Fruit fly (Drosophila melanogaster) whole organism: ENCODE results near the gene CG44142.

ENCODE experiments used
- CG8478 ChIP-seq: fragments of >200 bp; optimal IDR thresholded peaks from 2 replicates; lab custom pipeline; 2018; ENCODE audit warnings: inconsistent platforms
- Dll ChIP-seq: fragments of >200 bp; optimal IDR thresholded peaks from 2 replicates; lab custom pipeline; 2017
- EcR ChIP-seq, 2 experiments: fragments of >200 bp; optimal IDR thresholded peaks; 2 replicates each; lab custom pipeline; 2017; ENCODE audit warnings: missing biosample characterization in 2 of 2, missing genetic modification characterization in 2 of 2, missing genetic modification reagents in 2 of 2
- pan ChIP-seq: fragments of >200 bp; optimal IDR thresholded peaks from 2 replicates; lab custom pipeline; 2017
- psq ChIP-seq: fragments of >200 bp; optimal IDR thresholded peaks from 2 replicates; lab custom pipeline; 2017
- usp ChIP-seq: fragments of >200 bp; optimal IDR thresholded peaks from 2 replicates; lab custom pipeline; 2017; ENCODE audit warnings: missing biosample characterization, missing genetic modification characterization, mixed read lengths

Gene CG44142

DNA sequence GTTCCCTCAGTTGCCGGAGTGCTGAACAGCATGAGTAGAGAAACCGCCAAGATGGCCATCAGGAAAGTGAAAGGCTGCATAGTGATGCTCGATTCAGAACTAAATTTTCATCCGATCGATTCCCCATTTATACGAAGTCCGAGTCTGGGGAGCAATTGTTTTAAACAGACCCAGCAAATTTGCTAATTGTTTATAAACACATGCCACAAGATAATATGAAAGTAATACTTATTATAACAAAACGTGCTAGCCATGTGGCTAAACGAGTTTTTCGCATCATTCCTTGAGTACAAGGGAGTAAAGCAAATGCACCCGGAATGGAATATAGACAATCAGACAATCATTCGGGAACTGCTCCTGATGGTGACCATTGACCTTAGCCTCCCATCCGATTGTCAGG is at the start of gene CG44142:
TSS of gene CG44142 (minus strand) at position 101 of the 400 bp plus-strand sequence.
- TF ChIP-seq usp (GFP tag; lab: Kevin White, UChicago) (no peak), pan (no peak), Dll (lab: Kevin White, UChicago) (no peak), CG8478 (lab: Kevin White, UChicago) (no peak), psq (lab: Kevin White, UChicago) (no peak), EcR (GFP tag; optimal IDR thresholded peaks at IDR 0.05; lab: Kevin White, UChicago) (no peak)

DNA sequence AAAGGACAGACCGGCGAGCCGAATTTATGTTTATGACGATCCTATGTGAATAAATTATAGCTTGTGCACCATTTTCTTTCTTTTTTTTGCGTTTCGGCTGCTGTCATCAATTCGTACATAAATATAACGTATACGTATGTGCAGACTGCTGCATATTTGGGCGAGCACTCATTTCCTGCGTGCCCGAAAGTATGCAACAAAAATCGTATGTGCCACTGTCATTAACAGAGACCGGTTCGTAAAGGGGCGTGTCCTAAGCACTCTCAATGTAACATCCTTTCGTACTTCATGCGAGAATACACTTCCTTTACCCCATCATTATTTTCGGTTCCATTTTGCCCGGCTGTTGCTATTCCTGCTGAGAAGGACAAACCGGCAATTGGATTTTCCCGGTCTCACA is 47.1 kb upstream of the CG44142 start:
- no peak for TF ChIP-seq CG8478 (lab: Kevin White, UChicago)
- no peak for TF ChIP-seq psq (lab: Kevin White, UChicago)
- TF ChIP-seq pan: no peak
- no peak for TF ChIP-seq Dll (lab: Kevin White, UChicago)
- TF ChIP-seq EcR (GFP tag; optimal IDR thresholded peaks at IDR 0.05; lab: Kevin White, UChicago): no peak
- no peak for TF ChIP-seq usp (GFP tag; lab: Kevin White, UChicago)

- TF ChIP-seq CG8478 (lab: Kevin White, UChicago): no peak
- TF ChIP-seq usp (GFP tag; lab: Kevin White, UChicago): no peak
- TF ChIP-seq pan: no peak
- no peak for TF ChIP-seq Dll (lab: Kevin White, UChicago)
- no peak for TF ChIP-seq psq (lab: Kevin White, UChicago)
- TF ChIP-seq EcR (GFP tag; optimal IDR thresholded peaks at IDR 0.05; lab: Kevin White, UChicago): no peak
These were observed 44.0 kb upstream of the CG44142 start for dm6 chr3R:13356960-13357359.

DNA sequence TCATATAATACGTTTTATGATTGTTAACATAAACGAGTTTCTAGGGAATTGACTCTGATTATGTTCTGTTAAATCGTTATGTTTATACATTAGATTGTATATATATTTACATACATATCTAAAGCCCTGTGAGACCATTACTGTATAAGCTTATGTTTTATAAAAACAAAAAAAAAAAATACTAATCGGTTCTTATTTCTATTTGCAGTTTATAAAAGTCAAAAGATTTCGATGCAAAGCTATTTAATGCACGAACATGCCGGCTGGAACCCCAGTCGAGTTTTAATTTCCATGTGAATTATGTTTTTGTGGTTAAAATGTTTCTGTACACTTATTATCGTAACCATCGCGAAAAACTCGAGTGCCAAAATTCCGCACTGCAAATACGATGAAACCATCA is 40.4 kb upstream of the CG44142 start, which contains the start of gene mthl12:
TSS of gene mthl12 (plus strand) at position 301 of the 400 bp plus-strand sequence.
- TF ChIP-seq Dll (lab: Kevin White, UChicago) (no peak), pan (no peak), EcR (GFP tag; optimal IDR thresholded peaks at IDR 0.05; lab: Kevin White, UChicago) (no peak), psq (lab: Kevin White, UChicago) (no peak), CG8478 (lab: Kevin White, UChicago) (no peak), usp (GFP tag; lab: Kevin White, UChicago) (no peak)

- TF ChIP-seq EcR (GFP tag; optimal IDR thresholded peaks at IDR 0.05; lab: Kevin White, UChicago) (no peak), pan (no peak), Dll (lab: Kevin White, UChicago) (no peak), CG8478 (lab: Kevin White, UChicago) (no peak), psq (lab: Kevin White, UChicago) (no peak), usp (GFP tag; lab: Kevin White, UChicago) (no peak)
These were observed 25.0 kb upstream of the CG44142 start, which contains the start of gene PK2-R1 for dm6 chr3R:13338030-13338429. TSS of gene PK2-R1 (plus strand) at chr3R:13338330.

- no peak for TF ChIP-seq psq (lab: Kevin White, UChicago)
- TF ChIP-seq CG8478 (lab: Kevin White, UChicago): no peak
- no peak for TF ChIP-seq Dll (lab: Kevin White, UChicago)
- no peak for TF ChIP-seq pan
- no peak for TF ChIP-seq usp (GFP tag; lab: Kevin White, UChicago)
- TF ChIP-seq EcR (GFP tag; optimal IDR thresholded peaks at IDR 0.05; lab: Kevin White, UChicago): no peak
These were observed 21.0 kb upstream of the CG44142 start, which contains the start of gene PK2-R2 for dm6 chr3R:13334007-13334406. TSS of gene PK2-R2 (minus strand) at chr3R:13334166.

dm6 chr3R:13333031-13333430 is 20.0 kb upstream of the CG44142 start:
- TF ChIP-seq usp (GFP tag; lab: Kevin White, UChicago) (no peak), Dll (lab: Kevin White, UChicago) (no peak), CG8478 (lab: Kevin White, UChicago) (no peak), pan (no peak), EcR (GFP tag; optimal IDR thresholded peaks at IDR 0.05; lab: Kevin White, UChicago) (no peak), psq (lab: Kevin White, UChicago) (no peak)

DNA sequence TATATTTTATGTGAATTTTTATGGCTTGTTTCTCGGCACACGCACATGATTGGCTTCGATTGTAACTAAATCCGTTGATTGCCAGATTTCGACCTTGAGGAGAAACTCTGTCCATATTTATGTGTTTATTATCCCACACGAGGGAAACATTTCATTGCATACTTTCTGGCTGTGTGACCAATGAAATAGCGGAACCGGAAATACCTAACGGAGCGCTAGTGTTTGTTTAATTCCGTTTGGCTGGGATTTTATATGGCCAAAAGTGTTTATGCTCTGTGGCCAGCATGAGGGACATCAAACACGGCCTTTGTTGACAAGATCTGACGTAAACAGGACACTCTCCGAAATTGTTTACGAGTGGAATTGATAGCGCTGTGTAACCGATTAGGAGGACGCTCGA is 6.9 kb upstream of the CG44142 start:
- no peak for TF ChIP-seq psq (lab: Kevin White, UChicago)
- no peak for TF ChIP-seq EcR (GFP tag; optimal IDR thresholded peaks at IDR 0.05; lab: Kevin White, UChicago)
- no peak for TF ChIP-seq usp (GFP tag; lab: Kevin White, UChicago)
- TF ChIP-seq Dll (lab: Kevin White, UChicago): no peak
- no peak for TF ChIP-seq CG8478 (lab: Kevin White, UChicago)
- TF ChIP-seq pan: no peak

DNA sequence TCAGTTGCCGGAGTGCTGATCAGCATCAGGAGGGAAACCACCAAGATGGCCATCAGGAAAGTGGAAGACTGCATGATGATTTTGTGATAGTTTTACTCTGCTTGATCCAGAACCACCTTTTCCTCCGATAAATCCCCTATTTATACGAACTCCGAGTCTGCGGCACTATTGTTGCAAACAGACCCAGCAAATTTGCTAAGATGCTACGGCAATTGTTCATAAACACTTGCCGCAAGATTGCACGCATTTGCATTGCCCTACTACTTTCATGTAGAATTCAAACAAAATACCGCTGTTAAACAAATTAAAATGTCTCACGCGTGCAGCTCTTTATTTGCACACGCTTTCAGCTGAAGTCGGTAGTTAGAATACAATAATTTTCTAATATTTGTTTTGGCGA is 6.2 kb upstream of the CG44142 start, which contains the start of gene CG45080:
TSS of gene CG45080 (minus strand) at position 101 of the 400 bp plus-strand sequence.
- TF ChIP-seq EcR (GFP tag; optimal IDR thresholded peaks at IDR 0.05; lab: Kevin White, UChicago) (no peak), Dll (lab: Kevin White, UChicago) (no peak)

- TF ChIP-seq Dll (lab: Kevin White, UChicago) (no peak), EcR (GFP tag; optimal IDR thresholded peaks at IDR 0.05; lab: Kevin White, UChicago) (no peak), pan (no peak), usp (GFP tag; lab: Kevin White, UChicago) (no peak)
These were observed 3.8 kb downstream of the CG44142 start for dm6 chr3R:13309133-13309711.

- TF ChIP-seq usp (GFP tag; lab: Kevin White, UChicago) (no peak), EcR (GFP tag; optimal IDR thresholded peaks at IDR 0.05; lab: Kevin White, UChicago) (no peak), psq (lab: Kevin White, UChicago) (no peak), Dll (lab: Kevin White, UChicago) (no peak), CG8478 (lab: Kevin White, UChicago) (no peak), pan (no peak)
These were observed 6.4 kb downstream of the CG44142 start for dm6 chr3R:13306595-13306994.

dm6 chr3R:13305318-13305899 is 7.6 kb downstream of the CG44142 start:
- no peak for TF ChIP-seq usp (GFP tag; lab: Kevin White, UChicago)
- TF ChIP-seq Dll (lab: Kevin White, UChicago): no peak
- TF ChIP-seq CG8478 (lab: Kevin White, UChicago): no peak
- no peak for TF ChIP-seq psq (lab: Kevin White, UChicago)
- no peak for TF ChIP-seq EcR (GFP tag; optimal IDR thresholded peaks at IDR 0.05; lab: Kevin White, UChicago)
- no peak for TF ChIP-seq pan
